Fruit fly (Drosophila melanogaster): ENCODE data around the gene psh.

DNA sequence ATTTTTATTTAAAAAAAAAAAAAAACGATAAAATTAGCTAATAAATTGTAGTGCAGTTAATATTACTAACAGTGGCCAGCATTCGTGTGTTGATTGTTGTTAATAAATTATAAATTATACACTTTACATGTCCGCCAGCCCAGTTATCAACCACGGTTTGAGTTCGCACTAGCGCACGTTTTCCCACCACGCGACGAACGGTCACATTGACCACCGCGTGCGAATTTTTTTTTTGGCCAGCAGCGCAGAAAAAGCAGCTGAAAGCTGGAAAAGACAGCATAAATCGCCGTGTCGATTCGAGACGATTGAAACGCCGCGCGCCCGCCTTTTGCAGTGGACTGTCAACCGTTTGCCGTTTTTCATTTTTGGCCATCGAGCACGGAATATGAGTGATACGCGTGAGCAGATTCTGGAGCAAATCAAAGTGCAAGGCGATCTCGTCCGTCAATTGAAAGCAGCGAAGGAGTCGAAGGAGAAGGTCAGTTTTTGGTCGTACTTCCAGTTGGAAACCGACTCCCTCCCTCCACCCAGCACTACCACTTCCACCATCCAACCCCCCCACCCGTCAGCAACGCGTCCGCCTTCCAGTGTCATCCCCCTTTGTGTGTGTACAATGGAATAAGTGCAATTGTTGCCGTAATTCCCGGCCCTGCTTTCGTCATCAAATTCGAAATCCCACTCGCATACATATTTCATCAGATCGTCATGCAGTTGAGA is 28.6 kb upstream of the psh start, which contains the start of the genes Bx and HisRS:
- TF ChIP-seq Sin3A (optimal IDR thresholded peaks at IDR 0.05) (no peak), h (optimal IDR thresholded peaks at IDR 0.05) (no peak), psq (optimal IDR thresholded peaks at IDR 0.05) (no peak)

All from Kc167 (cell line).